Worm (Caenorhabditis elegans) whole organism, L4/young adult: ENCODE data around the gene Y55B1BR.6.

ENCODE experiments used
- W03F9.2 ChIP-seq: fragments of 150-350 bp; optimal IDR thresholded peaks from 2 replicates; lab custom pipeline; 2014; ENCODE audit warnings: missing biosample characterization, missing genetic modification characterization
- dao-5 ChIP-seq: sonication (generic microtip); optimal IDR thresholded peaks from 2 replicates; lab custom pipeline; 2016; ENCODE audit warnings: missing genotype, missing genetic modification characterization, moderate library complexity, missing compliant biosample characterization
- him-1 ChIP-seq: sonication (generic microtip); optimal IDR thresholded peaks from 2 replicates; lab custom pipeline; 2016; ENCODE audit warnings: missing genotype, missing genetic modification reagents, missing genetic modification characterization, missing compliant biosample characterization

The Y55B1BR.6 gene

ce11 chrIII:463711-464110 lies at the start of gene Y55B1BR.6:
TSS of gene Y55B1BR.6 (minus strand) at chrIII:463811.
- no peak for TF ChIP-seq him-1 (tag; lab: Kevin White, UChicago)
- no peak for TF ChIP-seq dao-5
- TF ChIP-seq W03F9.2 (tag; lab: Kevin White, UChicago) = no peak

ce11 chrIII:513360-513759 lies 49.7 kb upstream of the Y55B1BR.6 start:
- TF ChIP-seq him-1 (tag; lab: Kevin White, UChicago) = no peak
- TF ChIP-seq dao-5 = no peak
- no peak for TF ChIP-seq W03F9.2 (tag; lab: Kevin White, UChicago)

- TF ChIP-seq him-1 (tag; lab: Kevin White, UChicago) (no peak), W03F9.2 (tag; lab: Kevin White, UChicago) (no peak), dao-5 (no peak)
Observed at ce11 chrIII:512117-512516, 48.5 kb upstream of the Y55B1BR.6 start, which contains the start of gene F30H5.3. TSS of gene F30H5.3 (minus strand) at chrIII:512217.

- TF ChIP-seq dao-5 (no peak), him-1 (tag; lab: Kevin White, UChicago) (no peak), W03F9.2 (tag; lab: Kevin White, UChicago) (no peak)
Observed at ce11 chrIII:509045-509444, 45.4 kb upstream of the Y55B1BR.6 start.

ce11 chrIII:502583-502982 lies 39.0 kb upstream of the Y55B1BR.6 start:
- TF ChIP-seq dao-5 (peak; percentile 89), him-1 (tag; lab: Kevin White, UChicago) (peak; percentile 58), W03F9.2 (tag; lab: Kevin White, UChicago) (no peak)

ce11 chrIII:491090-491597 lies 27.5 kb upstream of the Y55B1BR.6 start, which contains the start of gene unc-45:
TSS of gene unc-45 (plus strand) at chrIII:491547.
- TF ChIP-seq W03F9.2 (tag; lab: Kevin White, UChicago) = no peak
- no peak for TF ChIP-seq dao-5
- no peak for TF ChIP-seq him-1 (tag; lab: Kevin White, UChicago)

- TF ChIP-seq W03F9.2 (tag; lab: Kevin White, UChicago) (no peak), dao-5 (no peak)
Observed at ce11 chrIII:488464-488863, 24.9 kb upstream of the Y55B1BR.6 start, which contains the start of gene F30H5.5. TSS of gene F30H5.5 (plus strand) at chrIII:488764.

ce11 chrIII:486077-486597 lies 22.5 kb upstream of the Y55B1BR.6 start, which contains the start of gene nlp-32:
TSS of gene nlp-32 (minus strand) at chrIII:486547.
- TF ChIP-seq W03F9.2 (tag; lab: Kevin White, UChicago) = no peak
- no peak for TF ChIP-seq dao-5
- TF ChIP-seq him-1 (tag; lab: Kevin White, UChicago) = no peak

ce11 chrIII:483556-483955 lies 19.9 kb upstream of the Y55B1BR.6 start, which contains the start of gene F10C5.3:
TSS of gene F10C5.3 (plus strand) at chrIII:483868.
- no peak for TF ChIP-seq W03F9.2 (tag; lab: Kevin White, UChicago)
- no peak for TF ChIP-seq him-1 (tag; lab: Kevin White, UChicago)
- no peak for TF ChIP-seq dao-5

ce11 chrIII:482739-483138 lies 19.1 kb upstream of the Y55B1BR.6 start:
- TF ChIP-seq him-1 (tag; lab: Kevin White, UChicago) (no peak), W03F9.2 (tag; lab: Kevin White, UChicago) (no peak), dao-5 (no peak)

ce11 chrIII:481259-481658 lies 17.6 kb upstream of the Y55B1BR.6 start:
- no peak for TF ChIP-seq W03F9.2 (tag; lab: Kevin White, UChicago)
- TF ChIP-seq him-1 (tag; lab: Kevin White, UChicago) = no peak
- TF ChIP-seq dao-5 = no peak

- TF ChIP-seq him-1 (tag; lab: Kevin White, UChicago) (no peak), dao-5 (no peak), W03F9.2 (tag; lab: Kevin White, UChicago) (no peak)
Observed at ce11 chrIII:475154-475553, 11.5 kb upstream of the Y55B1BR.6 start, which contains the start of gene mat-3. TSS of gene mat-3 (plus strand) at chrIII:475454.

ce11 chrIII:471644-472401 lies 8.2 kb upstream of the Y55B1BR.6 start, which contains the start of the genes magu-1 and nemp-1:
TSS of gene magu-1 (minus strand) at chrIII:471702.
TSS of gene nemp-1 (plus strand) at chrIII:472317.
- TF ChIP-seq him-1 (tag; lab: Kevin White, UChicago) (no peak), W03F9.2 (tag; lab: Kevin White, UChicago) (peak; percentile 21)

ce11 chrIII:455793-456192 lies 7.8 kb downstream of the Y55B1BR.6 start:
- TF ChIP-seq him-1 (tag; lab: Kevin White, UChicago) (no peak), W03F9.2 (tag; lab: Kevin White, UChicago) (no peak), dao-5 (no peak)
